Fruit fly (Drosophila melanogaster) whole organism, wandering third instar larva: ENCODE measurements around the gene CG46316.

Experiments used
- Abd-B ChIP-seq: fragments of >200 bp; optimal IDR thresholded peaks from 2 replicates; lab custom pipeline; 2017; ENCODE audit warnings: missing biosample characterization, missing genetic modification characterization
- Dfd ChIP-seq: fragments of >200 bp; optimal IDR thresholded peaks from 2 replicates; lab custom pipeline; 2017; ENCODE audit warnings: missing biosample characterization, missing genetic modification characterization
- HLH106 ChIP-seq: fragments of 200-800 bp; optimal IDR thresholded peaks from 3 replicates; lab custom pipeline; 2019; ENCODE audit warnings: missing biosample characterization, mild to moderate bottlenecking, missing genetic modification characterization, moderate library complexity
- Jra ChIP-seq: sonication (Bioruptor generic); optimal IDR thresholded peaks from 2 replicates; lab custom pipeline; 2016; ENCODE audit warnings: missing biosample characterization, missing genetic modification characterization
- Myc ChIP-seq: fragments of >200 bp; optimal IDR thresholded peaks from 2 replicates; lab custom pipeline; 2017
- N ChIP-seq: fragments of >200 bp; optimal IDR thresholded peaks from 2 replicates; lab custom pipeline; 2018; ENCODE audit warnings: missing biosample characterization, missing external identifiers, missing genetic modification characterization
- br ChIP-seq: fragments of 200-800 bp; sonication (Bioruptor generic); optimal IDR thresholded peaks from 2 replicates; lab custom pipeline; 2016; ENCODE audit warnings: missing biosample characterization, missing genetic modification characterization
- dsf ChIP-seq: sonication (Bioruptor generic); optimal IDR thresholded peaks from 2 replicates; lab custom pipeline; 2016; ENCODE audit warnings: missing biosample characterization, missing genetic modification characterization, borderline replicate concordance
- ey ChIP-seq: fragments of 200-800 bp; sonication (Bioruptor generic); optimal IDR thresholded peaks from 2 replicates; lab custom pipeline; 2016; ENCODE audit warnings: missing biosample characterization, missing genetic modification characterization
- fru ChIP-seq: fragments of 200-800 bp; sonication (Bioruptor generic); optimal IDR thresholded peaks from 3 replicates; lab custom pipeline; 2016; ENCODE audit warnings: missing biosample characterization, mild to moderate bottlenecking, missing genetic modification characterization
- tai ChIP-seq: sonication (Bioruptor generic); optimal IDR thresholded peaks from 2 replicates; lab custom pipeline; 2016; ENCODE audit warnings: missing biosample characterization, missing genetic modification characterization

DNA sequence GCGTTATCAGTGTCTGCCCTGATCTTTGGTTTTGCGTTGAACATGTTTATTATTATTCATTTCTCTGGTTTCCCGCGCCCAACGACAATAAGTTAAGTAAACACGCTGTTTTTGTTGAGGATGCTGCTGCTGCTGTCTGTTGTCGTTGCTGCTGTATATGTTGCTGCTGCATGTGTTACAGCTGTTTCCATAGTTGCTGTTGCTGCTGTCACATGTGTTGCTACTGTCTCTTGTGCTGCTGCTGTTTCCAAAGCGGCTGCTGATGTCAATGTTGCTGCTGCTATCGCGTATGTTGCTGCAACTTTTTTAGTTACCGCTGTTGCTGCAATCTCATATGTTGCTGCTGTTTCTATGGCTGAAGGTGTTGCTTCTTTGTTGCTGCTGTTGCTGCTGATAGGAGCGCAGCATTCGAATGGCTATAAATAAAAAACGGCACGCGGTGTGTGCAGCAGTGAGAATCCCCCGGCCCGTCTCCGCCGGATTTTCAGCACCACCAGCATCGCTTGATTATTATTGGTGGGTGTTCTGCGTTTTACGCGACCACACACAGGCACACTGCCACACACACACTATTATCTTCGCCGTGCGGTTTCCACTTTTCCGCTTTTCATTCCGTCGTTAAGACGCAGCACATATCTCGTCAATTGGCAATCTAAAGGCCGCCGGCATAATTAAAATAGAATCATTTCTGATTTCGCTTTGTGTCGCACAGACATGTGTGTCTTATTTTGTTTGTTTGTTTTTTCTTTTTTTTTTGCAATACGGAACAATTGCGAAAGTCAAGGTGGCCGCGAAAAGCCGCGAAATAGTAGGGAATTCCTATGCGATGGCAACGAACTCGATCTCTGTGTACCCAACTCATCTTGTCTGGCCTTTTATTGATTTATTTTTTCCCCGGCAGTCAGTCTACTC lies 8.1 kb downstream of the CG46316 start:
- TF ChIP-seq Jra (GFP tag; lab: Kevin White, UChicago) (no peak), N (GFP tag; lab: Kevin White, UChicago) (no peak), ey (GFP tag; lab: Kevin White, UChicago) (no peak), br (GFP tag; lab: Kevin White, UChicago) (no peak), Dfd (GFP tag; lab: Kevin White, UChicago) (peak; percentile 72), HLH106 (no peak), fru (GFP tag; lab: Kevin White, UChicago) (no peak), Abd-B (no peak), tai (GFP tag; lab: Kevin White, UChicago) (no peak), dsf (GFP tag; lab: Kevin White, UChicago) (no peak), Myc (lab: Kevin White, UChicago) (no peak)
